Worm (Caenorhabditis elegans) whole organism, L4 larva: Measurements from ENCODE around the gene cest-17.

Experiments
- T26A8.4 ChIP-seq: fragments of 200-800 bp; sonication (Bioruptor generic); IDR thresholded peaks from 2 replicates; pipeline ENCODE4 v1.3.6; 2022; ENCODE audit warnings: missing genetic modification characterization, missing compliant biosample characterization
- ceh-28 ChIP-seq: fragments of 150-350 bp; optimal IDR thresholded peaks from 2 replicates; lab custom pipeline; 2014; ENCODE audit warnings: missing biosample characterization, missing genetic modification reagents, missing genetic modification characterization
- ceh-32 ChIP-seq: sonication (generic microtip); optimal IDR thresholded peaks from 2 replicates; lab custom pipeline; 2016; ENCODE audit warnings: mild to moderate bottlenecking, missing genetic modification characterization, missing compliant biosample characterization; ENCODE audit not compliant: poor library complexity
- hlh-11 ChIP-seq: fragments of 200-800 bp; sonication (Bioruptor generic); optimal IDR thresholded peaks from 2 replicates; lab custom pipeline; 2018; ENCODE audit warnings: mild to moderate bottlenecking, missing genetic modification characterization, missing compliant biosample characterization
- lin-13 ChIP-seq: fragments of 150-350 bp; optimal IDR thresholded peaks from 2 replicates; lab custom pipeline; 2014; ENCODE audit warnings: missing biosample characterization, missing genetic modification reagents, missing genetic modification characterization
- lin-39 ChIP-seq: fragments of 150-350 bp; optimal IDR thresholded peaks from 2 replicates; lab custom pipeline; 2014; ENCODE audit warnings: missing biosample characterization, missing genetic modification reagents, missing genetic modification characterization
- mes-2 ChIP-seq: sonication (generic microtip); optimal IDR thresholded peaks from 2 replicates; lab custom pipeline; 2016; ENCODE audit warnings: missing genotype, mild to moderate bottlenecking, missing genetic modification characterization, missing compliant biosample characterization; ENCODE audit not compliant: poor library complexity, severe bottlenecking
- nhr-237 ChIP-seq: sonication (generic microtip); optimal IDR thresholded peaks from 2 replicates; lab custom pipeline; 2017; ENCODE audit warnings: missing biosample characterization, missing genetic modification characterization
- nhr-28 ChIP-seq: fragments of 150-350 bp; optimal IDR thresholded peaks from 2 replicates; lab custom pipeline; 2014; ENCODE audit warnings: missing biosample characterization, missing genetic modification characterization
- nhr-42 ChIP-seq: fragments of 200-800 bp; sonication (Bioruptor generic); IDR thresholded peaks from 2 replicates; pipeline ENCODE4 v1.3.6; 2022; ENCODE audit warnings: missing genetic modification characterization, missing compliant biosample characterization
- pqm-1 ChIP-seq: sonication (generic microtip); optimal IDR thresholded peaks from 2 replicates; lab custom pipeline; 2017; ENCODE audit warnings: missing biosample characterization, missing genetic modification characterization
- rbr-2 ChIP-seq: sonication (generic microtip); optimal IDR thresholded peaks from 2 replicates; lab custom pipeline; 2016; ENCODE audit warnings: missing genotype, missing genetic modification characterization, missing compliant biosample characterization
- unc-130 ChIP-seq: sonication (generic microtip); optimal IDR thresholded peaks from 2 replicates; lab custom pipeline; 2016; ENCODE audit warnings: missing genetic modification reagents, missing genetic modification characterization, missing compliant biosample characterization
- unc-39 ChIP-seq: sonication (generic microtip); optimal IDR thresholded peaks from 2 replicates; lab custom pipeline; 2017; ENCODE audit warnings: missing biosample characterization, missing genetic modification characterization

- TF ChIP-seq mes-2 (tag; lab: Kevin White, UChicago): no peak
- TF ChIP-seq pqm-1 (tag; lab: Kevin White, UChicago): no peak
- no peak for TF ChIP-seq nhr-28 (tag; lab: Kevin White, UChicago)
- TF ChIP-seq nhr-42 (GFP tag; lab: Robert Waterston, UW): no peak
- no peak for TF ChIP-seq hlh-11
- TF ChIP-seq rbr-2 (tag; lab: Kevin White, UChicago): no peak
- no peak for TF ChIP-seq T26A8.4 (GFP tag; lab: Robert Waterston, UW)
- TF ChIP-seq nhr-237 (tag; lab: Kevin White, UChicago): no peak
- TF ChIP-seq ceh-28: no peak
- TF ChIP-seq lin-13: no peak
- TF ChIP-seq ceh-32 (tag; lab: Kevin White, UChicago): no peak
- no peak for TF ChIP-seq lin-39
- no peak for TF ChIP-seq unc-130 (GFP tag; lab: Kevin White, UChicago)
- no peak for TF ChIP-seq unc-39
Measured at ce11 chrV:8251075-8251474, 47.9 kb downstream of the cest-17 start.
